Worm (Caenorhabditis elegans): ENCODE results near the gene srz-42.

Gene srz-42

DNA sequence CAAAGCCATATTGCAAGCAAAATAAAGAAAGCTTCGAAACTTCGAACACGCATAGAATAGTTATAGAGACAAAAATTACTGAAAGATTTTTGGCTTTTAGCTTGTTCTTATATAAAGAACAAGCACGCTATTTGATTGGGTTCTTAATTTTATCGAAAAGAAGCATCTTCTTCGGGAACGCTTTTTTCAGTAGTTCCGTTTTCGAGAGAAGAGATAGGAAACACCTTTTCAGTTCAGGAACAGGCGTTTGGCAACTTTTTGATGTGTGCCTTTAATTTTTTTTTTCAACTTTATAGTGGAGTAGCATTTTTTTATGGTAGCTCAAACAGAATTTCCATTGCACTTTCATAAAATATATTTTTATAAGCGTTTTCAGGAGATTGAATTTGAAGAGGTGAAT, 33.6 kb downstream of the srz-42 start, which contains the start of gene R05A10.7:
Gene R05A10.7 (minus strand): TSS at position 101 of the 400 bp plus-strand sequence.
- TF ChIP-seq mab-9 (GFP tag; IDR thresholded peaks at IDR 0.05) (no peak), C34B4.2 (tag; optimal IDR thresholded peaks at IDR 0.05) (no peak), C04F5.9 (tag; optimal IDR thresholded peaks at IDR 0.05) (no peak), lin-35 (GFP tag; optimal IDR thresholded peaks at IDR 0.05) (no peak), pax-3 (tag; optimal IDR thresholded peaks at IDR 0.05) (no peak), nhr-20 (tag; optimal IDR thresholded peaks at IDR 0.05) (no peak), snpc-4 (tag; optimal IDR thresholded peaks at IDR 0.05) (no peak), lin-39 (tag; optimal IDR thresholded peaks at IDR 0.05) (no peak), jun-1 (tag; optimal IDR thresholded peaks at IDR 0.05) (no peak), lin-14 (GFP tag; optimal IDR thresholded peaks at IDR 0.05) (no peak), elt-3 (tag; optimal IDR thresholded peaks at IDR 0.05) (no peak), nhr-11 (tag; optimal IDR thresholded peaks at IDR 0.05) (no peak), ama-1 (optimal IDR thresholded peaks at IDR 0.05) (no peak), snu-23 (GFP tag; optimal IDR thresholded peaks at IDR 0.05) (no peak), nhr-77 (tag; optimal IDR thresholded peaks at IDR 0.05) (no peak)

DNA sequence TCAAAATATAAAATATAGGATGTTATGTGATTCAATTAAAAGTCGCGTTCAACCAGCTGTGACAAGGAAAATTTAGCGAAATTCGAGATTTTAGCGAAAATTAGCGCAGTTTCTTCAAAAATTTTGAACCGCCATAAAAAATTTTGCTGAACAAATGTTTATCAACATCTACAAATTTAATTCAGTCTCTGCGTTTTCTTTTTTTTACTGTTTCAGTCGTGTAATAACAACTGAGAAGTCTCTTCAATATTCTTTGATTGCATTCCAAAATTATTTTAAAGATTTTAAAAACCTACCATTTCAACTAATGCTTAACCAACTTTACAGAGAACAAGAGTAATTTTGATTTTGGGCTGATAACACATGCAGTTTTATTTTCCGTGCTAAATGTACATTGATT, 34.9 kb downstream of the srz-42 start:
- TF ChIP-seq hlh-4 (tag; optimal IDR thresholded peaks at IDR 0.05): no peak
- TF ChIP-seq sup-37 (GFP tag; optimal IDR thresholded peaks at IDR 0.05): no peak
- no peak for TF ChIP-seq nhr-76 (tag; optimal IDR thresholded peaks at IDR 0.05)
- no peak for TF ChIP-seq mep-1 (tag; optimal IDR thresholded peaks at IDR 0.05)
- no peak for TF ChIP-seq elt-3 (tag; optimal IDR thresholded peaks at IDR 0.05)
- no peak for TF ChIP-seq ets-5 (GFP tag; IDR thresholded peaks at IDR 0.05)
- no peak for TF ChIP-seq blmp-1 (tag; optimal IDR thresholded peaks at IDR 0.05)
- TF ChIP-seq egl-27 (tag; optimal IDR thresholded peaks at IDR 0.05): no peak
- no peak for TF ChIP-seq nhr-85 (tag)
- no peak for TF ChIP-seq nhr-20 (tag; optimal IDR thresholded peaks at IDR 0.05)
- TF ChIP-seq nhr-47 (tag; optimal IDR thresholded peaks at IDR 0.05): no peak
- no peak for TF ChIP-seq ceh-63 (GFP tag; optimal IDR thresholded peaks at IDR 0.05)
- no peak for TF ChIP-seq ztf-11 (tag; optimal IDR thresholded peaks at IDR 0.05)
- no peak for TF ChIP-seq lin-13 (GFP tag; optimal IDR thresholded peaks at IDR 0.05)
- TF ChIP-seq lin-14 (GFP tag; optimal IDR thresholded peaks at IDR 0.05): no peak

DNA sequence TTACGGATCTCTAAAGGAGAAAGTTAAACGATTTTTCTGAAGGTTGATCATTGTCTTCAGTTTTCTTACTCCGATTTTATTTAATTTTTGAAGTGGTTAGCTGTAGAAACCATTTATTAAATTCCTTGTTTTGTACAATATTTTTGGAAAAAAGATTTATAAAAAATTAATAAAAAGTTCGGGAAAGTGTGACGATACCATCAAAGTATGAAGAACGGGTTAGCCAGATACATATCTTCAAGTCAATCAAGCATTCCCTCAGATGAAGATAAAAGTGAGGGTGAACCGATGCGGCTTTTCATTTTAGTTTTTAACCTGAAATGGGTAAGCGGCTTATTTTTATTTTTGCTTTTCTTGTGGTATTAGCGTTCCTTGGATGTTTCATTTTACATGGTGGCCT, 36.3 kb downstream of the srz-42 start, which contains the start of gene R05A10.6:
Gene R05A10.6 (plus strand): TSS at position 301 of the 400 bp plus-strand sequence.
- TF ChIP-seq aha-1 (tag; optimal IDR thresholded peaks at IDR 0.05) (no peak), vab-15 (tag; optimal IDR thresholded peaks at IDR 0.05) (no peak), ztf-4 (tag; optimal IDR thresholded peaks at IDR 0.05) (no peak), lsy-2 (tag; optimal IDR thresholded peaks at IDR 0.05) (no peak)

DNA sequence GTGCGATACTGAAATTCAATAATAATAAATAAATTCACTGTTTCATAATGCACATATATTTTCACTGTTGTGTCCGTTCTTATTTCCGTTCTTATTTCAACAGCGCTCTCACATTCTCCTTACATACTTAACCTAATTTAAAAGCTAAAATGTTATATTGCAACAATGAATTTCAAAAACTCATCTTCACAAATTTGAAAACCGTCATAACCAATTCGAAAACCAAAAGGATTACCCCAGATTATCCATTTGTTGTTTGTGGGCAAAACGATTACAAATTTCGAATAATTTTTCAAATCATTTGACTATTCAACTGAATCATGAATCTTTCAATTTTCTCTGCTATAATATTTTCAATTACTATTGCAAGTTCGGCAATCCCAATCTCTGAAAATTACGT, 43.0 kb downstream of the srz-42 start, which contains the start of gene R05A10.4:
Gene R05A10.4 (plus strand): TSS at position 301 of the 400 bp plus-strand sequence.
- TF ChIP-seq rnt-1 (tag; optimal IDR thresholded peaks at IDR 0.05) (no peak), lir-3 (tag; optimal IDR thresholded peaks at IDR 0.05; ENCODE audit: poor library complexity) (no peak), mep-1 (tag; optimal IDR thresholded peaks at IDR 0.05) (no peak), blmp-1 (tag; optimal IDR thresholded peaks at IDR 0.05) (no peak), aha-1 (tag; optimal IDR thresholded peaks at IDR 0.05) (no peak), vab-15 (tag; optimal IDR thresholded peaks at IDR 0.05) (no peak), skn-1 (tag; optimal IDR thresholded peaks at IDR 0.05) (no peak), nhr-47 (tag; optimal IDR thresholded peaks at IDR 0.05) (no peak), pqm-1 (tag; optimal IDR thresholded peaks at IDR 0.05) (no peak), C16A3.4 (tag; optimal IDR thresholded peaks at IDR 0.05) (no peak), ztf-4 (tag; optimal IDR thresholded peaks at IDR 0.05) (no peak), lin-13 (GFP tag; optimal IDR thresholded peaks at IDR 0.05) (no peak), pax-3 (tag; optimal IDR thresholded peaks at IDR 0.05) (no peak), unc-130 (tag; optimal IDR thresholded peaks at IDR 0.05) (no peak), elt-2 (tag; optimal IDR thresholded peaks at IDR 0.05) (no peak), irx-1 (tag; optimal IDR thresholded peaks at IDR 0.05) (no peak)

Measured in whole organism, L1 larva.